Worm (Caenorhabditis elegans) whole organism, young adult: ENCODE measurements around the gene sma-10.
A peak's percentile ranks its signal among the peaks of the same experiment; 100 is the strongest.

Source experiments
- B0035.1 ChIP-seq: sonication (generic microtip); optimal IDR thresholded peaks from 2 replicates; lab custom pipeline; 2016; ENCODE audit warnings: missing genetic modification characterization, mild to moderate bottlenecking, missing compliant biosample characterization, missing genotype, missing genetic modification reagents
- C06A6.2 ChIP-seq: fragments of 200-800 bp; sonication (Bioruptor generic); conservative IDR thresholded peaks from 2 replicates; pipeline ENCODE4 v1.3.6; 2022; ENCODE audit warnings: missing genetic modification characterization, missing compliant biosample characterization
- F23B12.7 ChIP-seq: sonication (generic microtip); optimal IDR thresholded peaks from 2 replicates; lab custom pipeline; 2017; ENCODE audit warnings: missing genetic modification characterization, mild to moderate bottlenecking, missing compliant biosample characterization, antibody characterized with exemption, moderate library complexity; ENCODE audit not compliant: insufficient read depth
- F33H1.4 ChIP-seq: fragments of 200-800 bp; sonication (Bioruptor generic); IDR thresholded peaks from 2 replicates; pipeline ENCODE4 v1.3.6; 2022; ENCODE audit warnings: missing genetic modification reagents, missing genetic modification characterization, missing compliant biosample characterization
- F39B2.1 ChIP-seq: fragments of 200-800 bp; sonication (Bioruptor generic); IDR thresholded peaks from 2 replicates; pipeline ENCODE4 v1.3.6; 2022; ENCODE audit warnings: missing genetic modification reagents, missing genetic modification characterization, missing compliant biosample characterization
- K11D2.4 ChIP-seq: fragments of 200-800 bp; sonication (Bioruptor generic); IDR thresholded peaks from 2 replicates; pipeline ENCODE4 v1.3.6; 2022; ENCODE audit warnings: missing genetic modification reagents, missing genetic modification characterization, missing compliant biosample characterization
- K12H6.12 ChIP-seq: fragments of 200-800 bp; sonication (Bioruptor generic); optimal IDR thresholded peaks from 2 replicates; lab custom pipeline; 2018; ENCODE audit warnings: mild to moderate bottlenecking, missing genetic modification characterization, missing compliant biosample characterization
- Y53F4B.3 ChIP-seq: fragments of 200-800 bp; sonication (Bioruptor generic); IDR thresholded peaks from 2 replicates; pipeline ENCODE4 v1.3.6; 2022; ENCODE audit warnings: missing genetic modification reagents, missing genetic modification characterization, missing compliant biosample characterization
- Y53G8AR.9 ChIP-seq: fragments of 200-800 bp; sonication (Bioruptor generic); conservative IDR thresholded peaks from 2 replicates; pipeline ENCODE4 v1.3.6; 2022; ENCODE audit warnings: missing genetic modification reagents, missing genetic modification characterization, missing compliant biosample characterization
- Y56A3A.18 ChIP-seq: fragments of 200-800 bp; sonication (Bioruptor generic); IDR thresholded peaks from 2 replicates; pipeline ENCODE4 v1.3.6; 2022; ENCODE audit warnings: missing genetic modification reagents, missing genetic modification characterization, missing compliant biosample characterization
- Y79H2A.3 ChIP-seq: fragments of 200-800 bp; sonication (Bioruptor generic); conservative IDR thresholded peaks from 2 replicates; pipeline ENCODE4 v1.3.6; 2022; ENCODE audit warnings: missing genetic modification reagents, missing genetic modification characterization, missing compliant biosample characterization
- ZK185.1 ChIP-seq: sonication (generic microtip); optimal IDR thresholded peaks from 2 replicates; lab custom pipeline; 2016; ENCODE audit warnings: mild to moderate bottlenecking, missing genetic modification characterization, missing compliant biosample characterization; ENCODE audit not compliant: poor library complexity, severe bottlenecking
- ama-1 ChIP-seq, 3 experiments: fragments of 150-350 bp in 1 of 3; sonication (generic microtip) in 2 of 3; optimal IDR thresholded peaks; 2 replicates each; lab custom pipeline; 2014 to 2018; ENCODE audit warnings: missing biosample characterization in 2 of 3, missing genetic modification characterization in 2 of 3, missing genetic modification reagents in 2 of 3
- ceh-27 ChIP-seq: fragments of 200-800 bp; sonication (Bioruptor generic); optimal IDR thresholded peaks from 2 replicates; lab custom pipeline; 2018; ENCODE audit warnings: mild to moderate bottlenecking, missing genetic modification characterization, moderate library complexity, missing compliant biosample characterization
- ceh-79 ChIP-seq: sonication (generic microtip); optimal IDR thresholded peaks from 2 replicates; lab custom pipeline; 2017; ENCODE audit warnings: mild to moderate bottlenecking, missing genetic modification characterization, missing compliant biosample characterization
- ceh-91 ChIP-seq: fragments of 200-800 bp; sonication (Bioruptor generic); IDR thresholded peaks from 2 replicates; pipeline ENCODE4 v1.3.6; 2022; ENCODE audit warnings: missing genetic modification reagents, missing genetic modification characterization, missing compliant biosample characterization
- dox-1 ChIP-seq: fragments of 200-800 bp; sonication (Bioruptor generic); IDR thresholded peaks from 2 replicates; pipeline ENCODE4 v1.3.6; 2022; ENCODE audit warnings: missing genetic modification reagents, missing genetic modification characterization, missing compliant biosample characterization
- efl-1 ChIP-seq: fragments of 150-350 bp; optimal IDR thresholded peaks from 2 replicates; lab custom pipeline; 2014; ENCODE audit warnings: missing biosample characterization, missing genetic modification reagents, missing genetic modification characterization
- egl-18 ChIP-seq: fragments of 200-800 bp; sonication (Bioruptor generic); IDR thresholded peaks from 2 replicates; pipeline ENCODE4 v1.3.6; 2022; ENCODE audit warnings: missing genetic modification reagents, missing genetic modification characterization, missing compliant biosample characterization
- egl-44 ChIP-seq: fragments of 200-800 bp; sonication (Bioruptor generic); IDR thresholded peaks from 2 replicates; pipeline ENCODE4 v1.3.6; 2022; ENCODE audit warnings: missing genetic modification reagents, missing genetic modification characterization, missing compliant biosample characterization
- egrh-3 ChIP-seq: fragments of 200-800 bp; sonication (Bioruptor generic); IDR thresholded peaks from 2 replicates; pipeline ENCODE4 v1.3.6; 2022; ENCODE audit warnings: missing genetic modification reagents, missing genetic modification characterization, missing compliant biosample characterization
- ets-4 ChIP-seq: fragments of 200-800 bp; sonication (Bioruptor generic); optimal IDR thresholded peaks from 2 replicates; lab custom pipeline; 2018; ENCODE audit warnings: mild to moderate bottlenecking, missing genetic modification characterization, missing compliant biosample characterization
- him-1 ChIP-seq: sonication (generic microtip); optimal IDR thresholded peaks from 2 replicates; lab custom pipeline; 2016; ENCODE audit warnings: missing genotype, missing genetic modification reagents, missing genetic modification characterization, missing compliant biosample characterization
- hlh-26 ChIP-seq: fragments of 200-800 bp; sonication (Bioruptor generic); conservative IDR thresholded peaks from 2 replicates; pipeline ENCODE4 v1.3.6; 2022; ENCODE audit warnings: missing genetic modification reagents, missing genetic modification characterization, missing compliant biosample characterization
- hmg-1.2 ChIP-seq: fragments of 200-800 bp; sonication (Bioruptor generic); IDR thresholded peaks from 2 replicates; pipeline ENCODE4 v1.3.6; 2022; ENCODE audit warnings: missing genetic modification reagents, missing genetic modification characterization, missing compliant biosample characterization
- hmg-20 ChIP-seq: fragments of 200-800 bp; sonication (Bioruptor generic); IDR thresholded peaks from 2 replicates; pipeline ENCODE4 v1.3.6; 2022; ENCODE audit warnings: missing genetic modification reagents, missing genetic modification characterization, missing compliant biosample characterization
- let-607 ChIP-seq, 2 experiments: fragments of 200-800 bp in 1 of 2; sonication (Bioruptor generic) in 1 of 2; sonication (generic microtip) in 1 of 2; optimal IDR thresholded peaks; 2 replicates each; lab custom pipeline; 2016 to 2018; ENCODE audit warnings: mild to moderate bottlenecking in 2 of 2, missing compliant biosample characterization in 2 of 2, missing genetic modification characterization in 2 of 2, moderate library complexity in 2 of 2, missing genotype in 1 of 2
- lin-35 ChIP-seq, 3 experiments: fragments of 150-350 bp in 2 of 3; sonication (generic microtip) in 1 of 3; optimal IDR thresholded peaks; 2 replicates each; lab custom pipeline; 2014 to 2018; ENCODE audit warnings: missing biosample characterization in 3 of 3, missing genetic modification characterization in 3 of 3, missing genetic modification reagents in 3 of 3
- lir-1 ChIP-seq: fragments of 200-800 bp; sonication (Bioruptor generic); conservative IDR thresholded peaks from 2 replicates; pipeline ENCODE4 v1.3.6; 2022; ENCODE audit warnings: missing genetic modification reagents, missing genetic modification characterization, missing compliant biosample characterization
- madf-10 ChIP-seq: sonication (generic microtip); optimal IDR thresholded peaks from 2 replicates; lab custom pipeline; 2016; ENCODE audit warnings: mild to moderate bottlenecking, missing genetic modification characterization, missing compliant biosample characterization
- madf-8 ChIP-seq: fragments of 200-800 bp; sonication (Bioruptor generic); conservative IDR thresholded peaks from 2 replicates; pipeline ENCODE4 v1.3.6; 2022; ENCODE audit warnings: missing genetic modification reagents, missing genetic modification characterization, missing compliant biosample characterization
- mel-28 ChIP-seq: sonication (generic microtip); optimal IDR thresholded peaks from 2 replicates; lab custom pipeline; 2016; ENCODE audit warnings: borderline replicate concordance, mild to moderate bottlenecking, missing genetic modification characterization, missing compliant biosample characterization
- mes-4 ChIP-seq: sonication (generic microtip); optimal IDR thresholded peaks from 2 replicates; lab custom pipeline; 2016; ENCODE audit warnings: missing genotype, missing genetic modification characterization, missing compliant biosample characterization
- mxl-1 ChIP-seq: sonication (generic microtip); optimal IDR thresholded peaks from 2 replicates; lab custom pipeline; 2016; ENCODE audit warnings: missing genetic modification characterization, missing compliant biosample characterization
- nfya-2 ChIP-seq: fragments of 200-800 bp; sonication (Bioruptor generic); IDR thresholded peaks from 2 replicates; pipeline ENCODE4 v1.3.6; 2022; ENCODE audit warnings: missing genetic modification reagents, missing genetic modification characterization, missing compliant biosample characterization
- nhr-179 ChIP-seq: sonication (generic microtip); optimal IDR thresholded peaks from 2 replicates; lab custom pipeline; 2016; ENCODE audit warnings: mild to moderate bottlenecking, missing genetic modification characterization, missing compliant biosample characterization
- pha-4 ChIP-seq: fragments of 150-350 bp; sonication (generic microtip); optimal IDR thresholded peaks from 2 replicates; lab custom pipeline; 2014; ENCODE audit warnings: missing biosample characterization, missing genetic modification reagents, missing genetic modification characterization
- repo-1 ChIP-seq: sonication (generic microtip); optimal IDR thresholded peaks from 2 replicates; lab custom pipeline; 2017; ENCODE audit warnings: mild to moderate bottlenecking, missing genetic modification characterization, missing compliant biosample characterization
- snpc-1.3 ChIP-seq: sonication (generic microtip); optimal IDR thresholded peaks from 2 replicates; lab custom pipeline; 2017; ENCODE audit warnings: missing genetic modification characterization, mild to moderate bottlenecking, missing compliant biosample characterization, antibody characterized with exemption, moderate library complexity, missing genotype, missing genetic modification reagents; ENCODE audit not compliant: insufficient read depth
- sptf-2 ChIP-seq: fragments of 200-800 bp; sonication (Bioruptor generic); optimal IDR thresholded peaks from 2 replicates; lab custom pipeline; 2018; ENCODE audit warnings: mild to moderate bottlenecking, missing genetic modification characterization, missing compliant biosample characterization
- unc-130 ChIP-seq: sonication (generic microtip); optimal IDR thresholded peaks from 2 replicates; lab custom pipeline; 2016; ENCODE audit warnings: missing genetic modification reagents, missing genetic modification characterization, missing compliant biosample characterization
- unc-62 ChIP-seq: fragments of 150-350 bp; optimal IDR thresholded peaks from 2 replicates; lab custom pipeline; 2014; ENCODE audit warnings: missing biosample characterization, missing genetic modification reagents, missing genetic modification characterization
- zim-3 ChIP-seq: sonication (generic microtip); optimal IDR thresholded peaks from 2 replicates; lab custom pipeline; 2017; ENCODE audit warnings: mild to moderate bottlenecking, missing genetic modification characterization, moderate library complexity, missing compliant biosample characterization
- ztf-18 ChIP-seq: sonication (generic microtip); optimal IDR thresholded peaks from 2 replicates; lab custom pipeline; 2016; ENCODE audit warnings: missing genotype, mild to moderate bottlenecking, missing genetic modification characterization, missing compliant biosample characterization
- ztf-25 ChIP-seq: fragments of 200-800 bp; sonication (Bioruptor generic); IDR thresholded peaks from 2 replicates; pipeline ENCODE4 v1.3.6; 2022; ENCODE audit warnings: missing genetic modification reagents, missing genetic modification characterization, missing compliant biosample characterization
- ztf-26 ChIP-seq: sonication (generic microtip); optimal IDR thresholded peaks from 2 replicates; lab custom pipeline; 2017; ENCODE audit warnings: missing genetic modification characterization, missing compliant biosample characterization
- ztf-3 ChIP-seq: fragments of 200-800 bp; sonication (Bioruptor generic); optimal IDR thresholded peaks from 2 replicates; lab custom pipeline; 2018; ENCODE audit warnings: mild to moderate bottlenecking, missing genetic modification characterization, missing compliant biosample characterization

The sma-10 gene

ce11 chrIV:322497-322896 is 48.3 kb downstream of the sma-10 start, which contains the start of gene grl-26 (continued):
- peak; percentile 71 for TF ChIP-seq madf-10 (tag; lab: Kevin White, UChicago)
- no peak for TF ChIP-seq F39B2.1
- peak; percentile 28 for TF ChIP-seq B0035.1
- TF ChIP-seq K11D2.4 = no peak
- TF ChIP-seq ztf-25 (GFP tag; lab: Robert Waterston, UW) = peak; percentile 79; the same call in 1 of the 2 replicates
- TF ChIP-seq madf-8 (GFP tag; lab: Robert Waterston, UW) = no peak
- TF ChIP-seq Y79H2A.3 (GFP tag; lab: Robert Waterston, UW) = 0 out of 2 replicates have a peak, but pooled peaks have one; percentile 22
- TF ChIP-seq ceh-79 = peak; percentile 64
- TF ChIP-seq sptf-2 = no peak
- TF ChIP-seq ztf-18 (tag; lab: Kevin White, UChicago) = peak; percentile 68
- no peak for TF ChIP-seq lin-35 (GFP tag; optimal IDR thresholded peaks at IDR 0.05; lab: Kevin White, UChicago)
- TF ChIP-seq him-1 (tag; lab: Kevin White, UChicago) = peak; percentile 89
- TF ChIP-seq pha-4 (tag; lab: Kevin White, UChicago) = no peak
- TF ChIP-seq ets-4 = no peak
- TF ChIP-seq Y53G8AR.9 = 0 out of 2 replicates have a peak, but pooled peaks have one; percentile 29
- peak; percentile 89 for TF ChIP-seq zim-3 (tag; lab: Kevin White, UChicago)
- TF ChIP-seq Y56A3A.18 (GFP tag; lab: Robert Waterston, UW) = peak; percentile 85
- no peak for TF ChIP-seq nhr-179 (tag; lab: Kevin White, UChicago)
- 0 out of 2 replicates have a peak, but pooled peaks have one; percentile 65 for TF ChIP-seq egl-18 (GFP tag; lab: Robert Waterston, UW)
- TF ChIP-seq nfya-2 (GFP tag; lab: Robert Waterston, UW) = no peak
- peak; percentile 57 for TF ChIP-seq mxl-1
- peak; percentile 85 for TF ChIP-seq mes-4 (tag; lab: Kevin White, UChicago)
- TF ChIP-seq efl-1 = no peak
- TF ChIP-seq ceh-91 = no peak
- TF ChIP-seq dox-1 (GFP tag; lab: Robert Waterston, UW) = peak; percentile 82
- TF ChIP-seq ztf-26 (tag; lab: Kevin White, UChicago) = peak; percentile 74
- no peak for TF ChIP-seq ztf-3 (GFP tag; lab: Kevin White, UChicago)
- TF ChIP-seq repo-1 (tag; lab: Kevin White, UChicago) = peak; percentile 53
- TF ChIP-seq ama-1 (optimal IDR thresholded peaks at IDR 0.05; lab: Kevin White, UChicago) = no peak
- peak; percentile 70 to 78 for TF ChIP-seq ama-1 (GFP tag; optimal IDR thresholded peaks at IDR 0.05; lab: Kevin White, UChicago)
- TF ChIP-seq F33H1.4 (GFP tag; lab: Robert Waterston, UW) = no peak
- TF ChIP-seq F23B12.7 (tag; lab: Kevin White, UChicago) = peak; percentile 89
- TF ChIP-seq snpc-1.3 (tag; lab: Kevin White, UChicago) = peak; percentile 52
- TF ChIP-seq ZK185.1 (tag; lab: Kevin White, UChicago) = peak; percentile 79
- TF ChIP-seq egl-44 = 0 out of 2 replicates have a peak, but pooled peaks have one; percentile 62
- TF ChIP-seq ceh-27 = peak; percentile 28
- 0 out of 2 replicates have a peak, but pooled peaks have one; percentile 14 for TF ChIP-seq hmg-20 (GFP tag; lab: Robert Waterston, UW)
- TF ChIP-seq hmg-1.2 (GFP tag; lab: Robert Waterston, UW) = peak; percentile 71
- 0 out of 2 replicates have a peak, but pooled peaks have one; percentile 12 for TF ChIP-seq Y53F4B.3 (GFP tag; lab: Robert Waterston, UW)
- TF ChIP-seq unc-62 (GFP tag; lab: Kevin White, UChicago) = no peak
- TF ChIP-seq K12H6.12 = peak; percentile 36
- peak; percentile 6 to 25 for TF ChIP-seq let-607 (tag; optimal IDR thresholded peaks at IDR 0.05; lab: Kevin White, UChicago)
- TF ChIP-seq hlh-26 (GFP tag; lab: Robert Waterston, UW) = no peak
- TF ChIP-seq C06A6.2 (GFP tag; lab: Robert Waterston, UW) = 0 out of 2 replicates have a peak, but pooled peaks have one; percentile 40
- TF ChIP-seq lir-1 = peak; percentile 62
- no peak for TF ChIP-seq unc-130 (GFP tag; lab: Kevin White, UChicago)
- peak; percentile 48 for TF ChIP-seq egrh-3 (GFP tag; lab: Robert Waterston, UW)
- no peak for TF ChIP-seq mel-28 (tag; lab: Kevin White, UChicago)
